Fruit fly (Drosophila melanogaster) whole organism, pupa: ENCODE data around the gene CG44437.

Source experiments
- CG12605 ChIP-seq: fragments of 200-800 bp; sonication (Bioruptor generic); IDR thresholded peaks from 2 replicates; pipeline ENCODE4 v1.3.6; 2022; ENCODE audit warnings: missing biosample characterization, missing genetic modification characterization
- CG13204 ChIP-seq: fragments of 200-800 bp; sonication (Bioruptor generic); optimal IDR thresholded peaks from 2 replicates; lab custom pipeline; 2018; ENCODE audit warnings: missing biosample characterization, mild to moderate bottlenecking, missing genetic modification characterization, moderate library complexity
- EcR ChIP-seq: fragments of 200-800 bp; sonication (Bioruptor generic); optimal IDR thresholded peaks from 3 replicates; lab custom pipeline; 2019; ENCODE audit warnings: missing biosample characterization, missing genetic modification characterization, mild to moderate bottlenecking, moderate library complexity, missing genetic modification reagents
- Pif1B ChIP-seq: fragments of 200-800 bp; sonication (Bioruptor generic); optimal IDR thresholded peaks from 3 replicates; lab custom pipeline; 2016; ENCODE audit warnings: missing biosample characterization, missing genetic modification characterization
- Snoo ChIP-seq: fragments of 200-800 bp; sonication (Bioruptor generic); optimal IDR thresholded peaks from 3 replicates; lab custom pipeline; 2017; ENCODE audit warnings: missing biosample characterization, mild to moderate bottlenecking, missing genetic modification characterization, inconsistent platforms
- gl ChIP-seq: fragments of 200-800 bp; sonication (Bioruptor generic); optimal IDR thresholded peaks from 2 replicates; lab custom pipeline; 2018; ENCODE audit warnings: missing biosample characterization, mild to moderate bottlenecking, missing genetic modification characterization

DNA sequence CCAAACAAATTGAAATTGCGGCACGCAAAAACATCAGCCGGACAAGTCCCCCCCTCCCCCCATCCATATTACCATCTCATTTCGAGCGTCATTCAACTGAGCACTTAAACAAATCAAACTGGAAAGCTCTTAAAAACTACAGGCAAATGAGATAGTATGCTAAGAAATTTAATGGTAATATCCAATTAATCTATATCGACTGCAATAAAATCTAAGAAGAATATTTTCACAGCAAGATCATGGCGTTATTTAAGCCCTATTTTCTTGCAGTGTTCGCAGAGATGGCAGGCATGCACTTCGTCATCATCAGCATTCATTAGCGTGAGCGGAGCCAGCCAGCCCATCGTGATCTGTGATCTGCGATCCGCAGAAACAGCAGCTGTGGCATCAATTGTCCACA is 42.4 kb upstream of the CG44437 start:
- peak; percentile 38; the same call in 1 of the 2 replicates for TF ChIP-seq CG12605
- TF ChIP-seq Snoo (tag; lab: Kevin White, UChicago) = peak; percentile 63
- peak; percentile 36 for TF ChIP-seq gl (tag; lab: Kevin White, UChicago)
- TF ChIP-seq Pif1B (GFP tag; lab: Kevin White, UChicago) = peak; percentile 82
- TF ChIP-seq EcR (GFP tag; lab: Kevin White, UChicago) = no peak
- TF ChIP-seq CG13204 (GFP tag; lab: Kevin White, UChicago) = peak; percentile 10
